Worm (Caenorhabditis elegans) whole organism, young adult: Measurements from ENCODE around the gene memo-1.

ENCODE experiments used
- C17E4.6 ChIP-seq: fragments of 200-800 bp; sonication (Bioruptor generic); IDR thresholded peaks from 2 replicates; pipeline ENCODE4 v1.3.6; 2022; ENCODE audit warnings: missing genetic modification reagents, missing genetic modification characterization, missing compliant biosample characterization
- Y53G8AR.9 ChIP-seq: fragments of 200-800 bp; sonication (Bioruptor generic); conservative IDR thresholded peaks from 2 replicates; pipeline ENCODE4 v1.3.6; 2022; ENCODE audit warnings: missing genetic modification reagents, missing genetic modification characterization, missing compliant biosample characterization
- ama-1 ChIP-seq, 3 experiments: fragments of 150-350 bp in 1 of 3; sonication (generic microtip) in 2 of 3; optimal IDR thresholded peaks; 2 replicates each; lab custom pipeline; 2014 to 2018; ENCODE audit warnings: missing biosample characterization in 2 of 3, missing genetic modification characterization in 2 of 3, missing genetic modification reagents in 2 of 3
- ceh-91 ChIP-seq: fragments of 200-800 bp; sonication (Bioruptor generic); IDR thresholded peaks from 2 replicates; pipeline ENCODE4 v1.3.6; 2022; ENCODE audit warnings: missing genetic modification reagents, missing genetic modification characterization, missing compliant biosample characterization
- dpff-1 ChIP-seq: sonication (generic microtip); optimal IDR thresholded peaks from 2 replicates; lab custom pipeline; 2017; ENCODE audit warnings: mild to moderate bottlenecking, missing genetic modification characterization, missing compliant biosample characterization
- egl-44 ChIP-seq: fragments of 200-800 bp; sonication (Bioruptor generic); IDR thresholded peaks from 2 replicates; pipeline ENCODE4 v1.3.6; 2022; ENCODE audit warnings: missing genetic modification reagents, missing genetic modification characterization, missing compliant biosample characterization
- fkh-3 ChIP-seq: sonication (generic microtip); optimal IDR thresholded peaks from 2 replicates; lab custom pipeline; 2016; ENCODE audit warnings: mild to moderate bottlenecking, missing genetic modification characterization, missing compliant biosample characterization
- hsf-1 ChIP-seq: fragments of 200-800 bp; sonication (Bioruptor generic); IDR thresholded peaks from 2 replicates; pipeline ENCODE4 v1.3.6; 2022; ENCODE audit warnings: missing genetic modification reagents, missing genetic modification characterization, missing compliant biosample characterization
- nfya-1 ChIP-seq: sonication (generic microtip); optimal IDR thresholded peaks from 2 replicates; lab custom pipeline; 2017; ENCODE audit warnings: antibody characterized with exemption, missing compliant biosample characterization, missing genetic modification characterization, borderline replicate concordance; ENCODE audit not compliant: insufficient read depth

DNA sequence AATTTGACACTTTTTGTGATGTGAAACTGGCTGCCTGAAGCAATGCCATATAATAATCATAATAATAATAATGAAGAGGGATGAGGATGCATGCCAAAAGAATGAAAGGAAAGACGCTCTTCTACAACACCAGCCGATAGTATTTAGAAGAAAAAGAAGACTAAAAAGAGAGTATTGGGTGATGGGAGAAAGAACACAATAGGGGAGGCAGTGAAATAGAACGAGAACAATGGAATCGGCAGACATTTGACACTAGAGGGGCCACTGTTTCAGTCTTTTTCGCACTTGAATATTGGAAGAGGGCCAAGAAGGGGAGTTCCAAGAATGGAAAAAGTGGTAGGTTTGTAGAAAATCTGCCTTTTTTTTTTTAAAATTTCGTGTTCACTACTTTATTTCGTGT lies at the start of gene memo-1:
- TF ChIP-seq fkh-3 (tag; lab: Kevin White, UChicago) (no peak), egl-44 (no peak), Y53G8AR.9 (GFP tag; lab: Robert Waterston, UW) (no peak), ama-1 (optimal IDR thresholded peaks at IDR 0.05; lab: Kevin White, UChicago) (peak; percentile 84), ama-1 (GFP tag; optimal IDR thresholded peaks at IDR 0.05; lab: Kevin White, UChicago) (no peak), nfya-1 (no peak), hsf-1 (no peak), C17E4.6 (GFP tag; lab: Robert Waterston, UW) (no peak), dpff-1 (tag; lab: Kevin White, UChicago) (no peak), ceh-91 (GFP tag; lab: Robert Waterston, UW) (no peak)
